Fruit fly (Drosophila melanogaster) whole organism, embryonic: Measurements from ENCODE around the gene CG11560.

Source experiments
- Atf-2 ChIP-seq: fragments of 200-800 bp; sonication (Bioruptor generic); optimal IDR thresholded peaks from 2 replicates; lab custom pipeline; 2016; ENCODE audit warnings: missing biosample characterization, missing genetic modification characterization
- CG10321 ChIP-seq: fragments of 200-800 bp; sonication (Bioruptor generic); IDR thresholded peaks from 2 replicates; pipeline ENCODE4 v1.3.6; 2022; ENCODE audit warnings: missing biosample characterization, missing genetic modification characterization
- CG15011 ChIP-seq: fragments of 200-800 bp; sonication (Bioruptor generic); optimal IDR thresholded peaks from 3 replicates; lab custom pipeline; 2018; ENCODE audit warnings: missing biosample characterization, mild to moderate bottlenecking, missing genetic modification characterization
- CG1602 ChIP-seq: fragments of 200-800 bp; sonication (Bioruptor generic); optimal IDR thresholded peaks from 3 replicates; lab custom pipeline; 2016; ENCODE audit warnings: missing biosample characterization, missing genetic modification characterization
- CG18764 ChIP-seq: fragments of 200-800 bp; sonication (Bioruptor generic); optimal IDR thresholded peaks from 3 replicates; lab custom pipeline; 2016; ENCODE audit warnings: missing biosample characterization, missing genetic modification characterization
- CG6254 ChIP-seq: fragments of 200-800 bp; sonication (Bioruptor generic); optimal IDR thresholded peaks from 3 replicates; lab custom pipeline; 2017; ENCODE audit warnings: mild to moderate bottlenecking, missing biosample characterization, missing genetic modification reagents, missing genetic modification characterization
- Dfd ChIP-seq, 2 experiments: fragments of >200 bp; optimal IDR thresholded peaks; 2 replicates each; lab custom pipeline; 2017; ENCODE audit warnings: missing biosample characterization in 2 of 2, missing genetic modification characterization in 2 of 2
- NC2α ChIP-seq: fragments of 200-800 bp; sonication (Bioruptor generic); optimal IDR thresholded peaks from 2 replicates; lab custom pipeline; 2016; ENCODE audit warnings: missing biosample characterization, missing genetic modification characterization
- NfI ChIP-seq: fragments of 200-800 bp; sonication (Bioruptor generic); optimal IDR thresholded peaks from 3 replicates; lab custom pipeline; 2018; ENCODE audit warnings: missing biosample characterization, mild to moderate bottlenecking, missing genetic modification characterization, moderate library complexity
- amos ChIP-seq: fragments of 200-800 bp; sonication (Bioruptor generic); IDR thresholded peaks from 2 replicates; pipeline ENCODE4 v1.3.6; 2022; ENCODE audit warnings: missing biosample characterization, missing genetic modification characterization; ENCODE audit not compliant: partially characterized antibody
- luna ChIP-seq: fragments of 200-800 bp; sonication (Bioruptor generic); optimal IDR thresholded peaks from 2 replicates; lab custom pipeline; 2016; ENCODE audit warnings: missing biosample characterization, missing genetic modification characterization
- tap ChIP-seq: fragments of 200-800 bp; optimal IDR thresholded peaks from 3 replicates; lab custom pipeline; 2019; ENCODE audit warnings: missing biosample characterization, mild to moderate bottlenecking, missing genetic modification characterization, moderate library complexity
- tna ChIP-seq: fragments of 200-800 bp; sonication (Bioruptor generic); IDR thresholded peaks from 2 replicates; pipeline ENCODE4 v1.3.6; 2022; ENCODE audit warnings: missing biosample characterization, missing genetic modification characterization; ENCODE audit not compliant: partially characterized antibody

DNA sequence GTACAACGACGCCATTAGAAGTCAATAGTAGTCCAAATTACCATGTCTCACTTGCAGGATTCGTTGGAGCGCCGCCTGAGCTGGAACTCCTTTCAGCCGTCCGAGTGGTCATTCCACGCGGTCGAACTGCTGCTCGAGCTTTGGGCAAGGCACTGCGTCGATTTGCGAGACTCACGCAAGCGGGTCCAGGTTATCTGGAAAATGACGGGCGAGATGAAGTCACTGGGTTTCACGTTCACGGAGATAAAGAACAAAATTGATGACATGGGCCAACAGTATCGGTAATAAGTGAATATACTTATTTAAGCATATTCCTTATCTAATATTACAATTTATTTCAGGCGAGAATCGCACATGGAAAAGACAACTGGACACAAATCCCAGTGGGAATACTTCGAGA, 1.2 kb upstream of the CG11560 start:
- TF ChIP-seq NC2α (GFP tag; lab: Kevin White, UChicago) (no peak), tap (tag; lab: Kevin White, UChicago) (no peak), amos (GFP tag; lab: Robert Waterston, UW) (no peak), CG6254 (GFP tag; lab: Kevin White, UChicago) (no peak), Dfd (GFP tag; optimal IDR thresholded peaks at IDR 0.05; lab: Kevin White, UChicago) (no peak), CG18764 (GFP tag; lab: Kevin White, UChicago) (no peak), luna (GFP tag; lab: Kevin White, UChicago) (no peak), Atf-2 (GFP tag; lab: Kevin White, UChicago) (no peak), CG15011 (GFP tag; lab: Kevin White, UChicago) (no peak), tna (GFP tag; lab: Robert Waterston, UW) (no peak), NfI (GFP tag; lab: Kevin White, UChicago) (no peak), CG1602 (GFP tag; lab: Kevin White, UChicago) (no peak), CG10321 (GFP tag; lab: Robert Waterston, UW) (no peak)
